Fruit fly (Drosophila melanogaster): Measurements from ENCODE around the gene CG5885.

The CG5885 gene

dm6 chr2L:9963603-9964042 is 45.5 kb upstream of the CG5885 start, which contains the start of gene CG5850 (continued):
- TF ChIP-seq CG15514 (GFP tag; optimal IDR thresholded peaks at IDR 0.05), result peak; percentile 32
- TF ChIP-seq Hsf (GFP tag; optimal IDR thresholded peaks at IDR 0.05), result no peak
- no peak for TF ChIP-seq schlank (tag; optimal IDR thresholded peaks at IDR 0.05)
- TF ChIP-seq prd (optimal IDR thresholded peaks at IDR 0.05), result no peak
- no peak for TF ChIP-seq prd (GFP tag; IDR thresholded peaks at IDR 0.05)
- no peak for TF ChIP-seq CG17385 (GFP tag; optimal IDR thresholded peaks at IDR 0.05)
- TF ChIP-seq Chrac-16 (GFP tag; optimal IDR thresholded peaks at IDR 0.05), result no peak
- TF ChIP-seq CG4360 (GFP tag; IDR thresholded peaks at IDR 0.05), result no peak
- no peak for TF ChIP-seq cato (GFP tag; optimal IDR thresholded peaks at IDR 0.05; ENCODE audit: borderline replicate concordance)
- no peak for TF ChIP-seq maf-S (GFP tag; optimal IDR thresholded peaks at IDR 0.05)
- peak; percentile 41 for TF ChIP-seq CG13296 (GFP tag; optimal IDR thresholded peaks at IDR 0.05)
- TF ChIP-seq CG8290 (GFP tag; optimal IDR thresholded peaks at IDR 0.05), result no peak
- no peak for TF ChIP-seq CG8290 (tag; optimal IDR thresholded peaks at IDR 0.05)
- no peak for TF ChIP-seq crc (GFP tag; optimal IDR thresholded peaks at IDR 0.05)
- peak; percentile 45 for TF ChIP-seq PHDP (tag; optimal IDR thresholded peaks at IDR 0.05)
- TF ChIP-seq CG9797 (GFP tag; optimal IDR thresholded peaks at IDR 0.05), result peak; percentile 62
- TF ChIP-seq ranshi (GFP tag; IDR thresholded peaks at IDR 0.05), result no peak
- TF ChIP-seq CG13775 (GFP tag; optimal IDR thresholded peaks at IDR 0.05), result no peak
- TF ChIP-seq vnd (GFP tag; IDR thresholded peaks at IDR 0.05; ENCODE audit: partially characterized antibody), result no peak
- peak; percentile 21 for TF ChIP-seq Blimp-1 (GFP tag; optimal IDR thresholded peaks at IDR 0.05)
- TF ChIP-seq CG1832 (GFP tag; optimal IDR thresholded peaks at IDR 0.05), result no peak
- TF ChIP-seq sd (tag; optimal IDR thresholded peaks at IDR 0.05), result peak; percentile 15
- no peak for TF ChIP-seq stc (GFP tag; IDR thresholded peaks at IDR 0.05)
- TF ChIP-seq ase (GFP tag; IDR thresholded peaks at IDR 0.05), result no peak
- no peak for TF ChIP-seq fd64A (GFP tag; optimal IDR thresholded peaks at IDR 0.05)
- no peak for TF ChIP-seq CG11560 (tag; IDR thresholded peaks at IDR 0.05)
- TF ChIP-seq Hr39 (optimal IDR thresholded peaks at IDR 0.05), result no peak
- no peak for TF ChIP-seq CG9727 (GFP tag; optimal IDR thresholded peaks at IDR 0.05)
- TF ChIP-seq CG4617 (GFP tag; optimal IDR thresholded peaks at IDR 0.05; ENCODE audit: borderline replicate concordance), result peak; percentile 60
- TF ChIP-seq CG18599 (GFP tag; optimal IDR thresholded peaks at IDR 0.05), result no peak
- peak; percentile 56 for TF ChIP-seq trem (tag; optimal IDR thresholded peaks at IDR 0.05)
- no peak for TF ChIP-seq CG18011 (GFP tag; optimal IDR thresholded peaks at IDR 0.05)
- no peak for TF ChIP-seq Atf3 (GFP tag; optimal IDR thresholded peaks at IDR 0.05)
- no peak for TF ChIP-seq ara (GFP tag; IDR thresholded peaks at IDR 0.05)
- TF ChIP-seq Side (GFP tag; optimal IDR thresholded peaks at IDR 0.05), result no peak
- TF ChIP-seq usp (GFP tag; optimal IDR thresholded peaks at IDR 0.05), result no peak
- no peak for TF ChIP-seq CG6175 (GFP tag; IDR thresholded peaks at IDR 0.05)
- TF ChIP-seq Nf-YA (GFP tag; IDR thresholded peaks at IDR 0.05), result no peak
- TF ChIP-seq CG4424 (GFP tag; optimal IDR thresholded peaks at IDR 0.05), result peak; percentile 20
- TF ChIP-seq Kr (GFP tag; optimal IDR thresholded peaks at IDR 0.05), result no peak
- TF ChIP-seq CG6765 (GFP tag; optimal IDR thresholded peaks at IDR 0.05), result no peak
- TF ChIP-seq vvl (GFP tag; IDR thresholded peaks at IDR 0.05), result no peak
- no peak for TF ChIP-seq knrl (GFP tag; IDR thresholded peaks at IDR 0.05; ENCODE audit: partially characterized antibody)
- TF ChIP-seq psq (GFP tag; optimal IDR thresholded peaks at IDR 0.05), result no peak
- TF ChIP-seq ATbp (GFP tag; optimal IDR thresholded peaks at IDR 0.05), result no peak
- TF ChIP-seq mld (GFP tag; IDR thresholded peaks at IDR 0.05; ENCODE audit: partially characterized antibody), result no peak
- no peak for TF ChIP-seq fd102C (GFP tag; optimal IDR thresholded peaks at IDR 0.05)
- TF ChIP-seq exex (tag; optimal IDR thresholded peaks at IDR 0.05), result no peak
- TF ChIP-seq h (optimal IDR thresholded peaks at IDR 0.05), result no peak
- no peak for TF ChIP-seq CG1024 (GFP tag; IDR thresholded peaks at IDR 0.05)
- TF ChIP-seq CG4328 (GFP tag; optimal IDR thresholded peaks at IDR 0.05), result no peak
- TF ChIP-seq CG4854 (GFP tag; optimal IDR thresholded peaks at IDR 0.05), result no peak
- no peak for TF ChIP-seq inv (GFP tag; IDR thresholded peaks at IDR 0.05; ENCODE audit: partially characterized antibody)
